Fruit fly (Drosophila melanogaster) whole organism, embryonic: ENCODE measurements around the gene CG31636.
A peak's percentile ranks its signal among the peaks of the same experiment; 100 is the strongest.

Source experiments
- Bdp1 ChIP-seq: fragments of 200-800 bp; sonication (Bioruptor generic); optimal IDR thresholded peaks from 3 replicates; lab custom pipeline; 2016; ENCODE audit warnings: missing biosample characterization, missing genetic modification characterization
- CG10274 ChIP-seq: fragments of 200-800 bp; sonication (Bioruptor generic); optimal IDR thresholded peaks from 3 replicates; lab custom pipeline; 2017; ENCODE audit warnings: missing biosample characterization, mild to moderate bottlenecking, missing genetic modification characterization
- CG15601 ChIP-seq: fragments of 200-800 bp; sonication (Bioruptor generic); optimal IDR thresholded peaks from 3 replicates; lab custom pipeline; 2019; ENCODE audit warnings: missing biosample characterization, mild to moderate bottlenecking, missing genetic modification characterization, moderate library complexity
- CG16779 ChIP-seq: fragments of 200-800 bp; sonication (Bioruptor generic); IDR thresholded peaks from 2 replicates; pipeline ENCODE4 v1.3.6; 2022; ENCODE audit warnings: missing biosample characterization, missing genetic modification characterization
- CG17802 ChIP-seq: fragments of 200-800 bp; sonication (Bioruptor generic); optimal IDR thresholded peaks from 2 replicates; lab custom pipeline; 2018; ENCODE audit warnings: missing biosample characterization, mild to moderate bottlenecking, missing genetic modification characterization, moderate library complexity
- CG7556 ChIP-seq: fragments of 200-800 bp; sonication (Bioruptor generic); optimal IDR thresholded peaks from 2 replicates; lab custom pipeline; 2017; ENCODE audit warnings: missing biosample characterization, mild to moderate bottlenecking, missing genetic modification characterization
- CG8089 ChIP-seq: fragments of 200-800 bp; sonication (Bioruptor generic); optimal IDR thresholded peaks from 3 replicates; lab custom pipeline; 2016; ENCODE audit warnings: missing biosample characterization, missing genetic modification characterization
- CG8281 ChIP-seq: fragments of 200-800 bp; sonication (Bioruptor generic); optimal IDR thresholded peaks from 2 replicates; lab custom pipeline; 2018; ENCODE audit warnings: missing biosample characterization, mild to moderate bottlenecking, missing genetic modification characterization, moderate library complexity
- CG8290 ChIP-seq, 3 experiments: fragments of 200-800 bp; sonication (Bioruptor generic); optimal IDR thresholded peaks; 2 replicates each; lab custom pipeline; 2016 to 2019; ENCODE audit warnings: missing biosample characterization in 3 of 3, missing genetic modification characterization in 3 of 3, mild to moderate bottlenecking in 2 of 3, moderate library complexity in 1 of 3
- CG8944 ChIP-seq: fragments of 200-800 bp; sonication (Bioruptor generic); optimal IDR thresholded peaks from 3 replicates; lab custom pipeline; 2016; ENCODE audit warnings: missing biosample characterization, missing genetic modification characterization
- Dip3 ChIP-seq: fragments of 200-800 bp; sonication (Bioruptor generic); optimal IDR thresholded peaks from 3 replicates; lab custom pipeline; 2016; ENCODE audit warnings: missing biosample characterization, missing genetic modification characterization
- E2f2 ChIP-seq: fragments of 200-800 bp; sonication (Bioruptor generic); IDR thresholded peaks from 2 replicates; pipeline ENCODE4 v1.3.6; 2022; ENCODE audit warnings: missing biosample characterization, missing genetic modification characterization
- HLH54F ChIP-seq: fragments of 200-800 bp; sonication (Bioruptor generic); optimal IDR thresholded peaks from 3 replicates; lab custom pipeline; 2016; ENCODE audit warnings: missing biosample characterization, missing genetic modification characterization
- HLHmδ ChIP-seq: fragments of 200-800 bp; sonication (Bioruptor generic); optimal IDR thresholded peaks from 2 replicates; lab custom pipeline; 2018; ENCODE audit warnings: missing biosample characterization, mild to moderate bottlenecking, missing genetic modification characterization, moderate library complexity
- Hmx ChIP-seq: fragments of 200-800 bp; sonication (Bioruptor generic); optimal IDR thresholded peaks from 2 replicates; lab custom pipeline; 2016; ENCODE audit warnings: missing biosample characterization, missing genetic modification characterization
- MBD-R2 ChIP-seq: fragments of 200-800 bp; sonication (Bioruptor generic); IDR thresholded peaks from 2 replicates; pipeline ENCODE4 v1.3.6; 2022; ENCODE audit warnings: missing biosample characterization, missing genetic modification characterization
- MTF-1 ChIP-seq: fragments of 200-800 bp; sonication (Bioruptor generic); optimal IDR thresholded peaks from 2 replicates; lab custom pipeline; 2018; ENCODE audit warnings: missing biosample characterization, mild to moderate bottlenecking, missing genetic modification characterization, borderline replicate concordance
- Mes4 ChIP-seq: fragments of 200-800 bp; sonication (Bioruptor generic); optimal IDR thresholded peaks from 2 replicates; lab custom pipeline; 2016; ENCODE audit warnings: missing biosample characterization, missing genetic modification characterization
- Myb ChIP-seq: fragments of 200-800 bp; sonication (Bioruptor generic); optimal IDR thresholded peaks from 2 replicates; lab custom pipeline; 2016; ENCODE audit warnings: missing biosample characterization, missing genetic modification characterization
- Oli ChIP-seq: fragments of 200-800 bp; sonication (Bioruptor generic); optimal IDR thresholded peaks from 2 replicates; lab custom pipeline; 2018; ENCODE audit warnings: missing biosample characterization, mild to moderate bottlenecking, missing genetic modification characterization, moderate library complexity
- Rfx ChIP-seq: fragments of 200-800 bp; sonication (Bioruptor generic); IDR thresholded peaks from 2 replicates; pipeline ENCODE4 v1.3.6; 2022; ENCODE audit warnings: missing biosample characterization, missing genetic modification characterization
- Sin3A ChIP-seq: fragments of >200 bp; optimal IDR thresholded peaks from 2 replicates; lab custom pipeline; 2018
- Stat92E ChIP-seq, 3 experiments: fragments of >200 bp in 2 of 3; fragments of 200-800 bp in 1 of 3; sonication (Bioruptor generic) in 1 of 3; optimal IDR thresholded peaks; 2 replicates each; lab custom pipeline; 2017 to 2019; ENCODE audit warnings: missing biosample characterization in 3 of 3, missing genetic modification characterization in 3 of 3, mild to moderate bottlenecking in 1 of 3, moderate library complexity in 1 of 3
- TFAM ChIP-seq: fragments of 200-800 bp; sonication (Bioruptor generic); optimal IDR thresholded peaks from 2 replicates; lab custom pipeline; 2017; ENCODE audit warnings: missing biosample characterization, missing genetic modification characterization, inconsistent platforms
- abd-A ChIP-seq: fragments of 200-800 bp; sonication (Bioruptor generic); optimal IDR thresholded peaks from 3 replicates; lab custom pipeline; 2019; ENCODE audit warnings: missing biosample characterization, mild to moderate bottlenecking, missing genetic modification characterization, moderate library complexity
- ap ChIP-seq: fragments of 200-800 bp; sonication (Bioruptor generic); IDR thresholded peaks from 2 replicates; pipeline ENCODE4 v1.3.6; 2022; ENCODE audit warnings: missing biosample characterization, missing genetic modification characterization
- ato ChIP-seq: fragments of 200-800 bp; sonication (Bioruptor generic); IDR thresholded peaks from 2 replicates; pipeline ENCODE4 v1.3.6; 2022; ENCODE audit warnings: missing biosample characterization, missing genetic modification characterization; ENCODE audit not compliant: partially characterized antibody
- crc ChIP-seq: fragments of 200-800 bp; sonication (Bioruptor generic); optimal IDR thresholded peaks from 2 replicates; lab custom pipeline; 2016; ENCODE audit warnings: missing biosample characterization, missing genetic modification characterization
- crol ChIP-seq: fragments of 200-800 bp; sonication (Bioruptor generic); IDR thresholded peaks from 2 replicates; pipeline ENCODE4 v1.3.6; 2022; ENCODE audit warnings: missing biosample characterization, missing genetic modification characterization
- da ChIP-seq: fragments of 200-800 bp; sonication (Bioruptor generic); optimal IDR thresholded peaks from 2 replicates; lab custom pipeline; 2016; ENCODE audit warnings: missing biosample characterization, missing genetic modification characterization
- eve ChIP-seq, 2 experiments: fragments of >200 bp; optimal IDR thresholded peaks; 2 replicates each; lab custom pipeline; 2017; ENCODE audit warnings: missing biosample characterization in 2 of 2, missing genetic modification characterization in 2 of 2
- fru ChIP-seq: fragments of >200 bp; optimal IDR thresholded peaks from 2 replicates; lab custom pipeline; 2017
- grau ChIP-seq: fragments of 200-800 bp; optimal IDR thresholded peaks from 3 replicates; lab custom pipeline; 2019; ENCODE audit warnings: missing biosample characterization, mild to moderate bottlenecking, missing genetic modification characterization, moderate library complexity
- gro ChIP-seq: fragments of 200-800 bp; sonication (Bioruptor generic); optimal IDR thresholded peaks from 2 replicates; lab custom pipeline; 2016; ENCODE audit warnings: missing biosample characterization, missing genetic modification characterization
- knrl ChIP-seq: fragments of 200-800 bp; sonication (Bioruptor generic); IDR thresholded peaks from 3 replicates; pipeline ENCODE4 v1.3.6; 2022; ENCODE audit warnings: missing biosample characterization, missing genetic modification characterization; ENCODE audit not compliant: partially characterized antibody
- lab ChIP-seq: fragments of 200-800 bp; sonication (Bioruptor generic); optimal IDR thresholded peaks from 3 replicates; lab custom pipeline; 2017; ENCODE audit warnings: missing biosample characterization, missing genetic modification characterization, mild to moderate bottlenecking, moderate library complexity, missing genetic modification reagents
- lilli ChIP-seq: fragments of 200-800 bp; sonication (Bioruptor generic); optimal IDR thresholded peaks from 3 replicates; lab custom pipeline; 2016; ENCODE audit warnings: missing biosample characterization, missing genetic modification characterization
- nau ChIP-seq: fragments of 200-800 bp; sonication (Bioruptor generic); optimal IDR thresholded peaks from 3 replicates; lab custom pipeline; 2017; ENCODE audit warnings: missing biosample characterization, mild to moderate bottlenecking, missing genetic modification characterization, missing genetic modification reagents
- pho ChIP-seq: fragments of 200-800 bp; sonication (Bioruptor generic); optimal IDR thresholded peaks from 2 replicates; lab custom pipeline; 2016; ENCODE audit warnings: missing biosample characterization, missing genetic modification characterization
- schlank ChIP-seq: fragments of 200-800 bp; sonication (Bioruptor generic); optimal IDR thresholded peaks from 2 replicates; lab custom pipeline; 2018; ENCODE audit warnings: missing biosample characterization, mild to moderate bottlenecking, missing genetic modification characterization
- sr ChIP-seq: fragments of 200-800 bp; sonication (Bioruptor generic); IDR thresholded peaks from 3 replicates; pipeline ENCODE4 v1.3.6; 2022; ENCODE audit warnings: missing biosample characterization, missing genetic modification characterization
- stwl ChIP-seq: fragments of 200-800 bp; sonication (Bioruptor generic); optimal IDR thresholded peaks from 3 replicates; lab custom pipeline; 2018; ENCODE audit warnings: missing biosample characterization, mild to moderate bottlenecking, missing genetic modification characterization, moderate library complexity
- vfl ChIP-seq: fragments of 200-800 bp; sonication (Bioruptor generic); optimal IDR thresholded peaks from 2 replicates; lab custom pipeline; 2016; ENCODE audit warnings: missing biosample characterization, missing genetic modification characterization
- zen2 ChIP-seq: fragments of 200-800 bp; sonication (Bioruptor generic); IDR thresholded peaks from 3 replicates; pipeline ENCODE4 v1.3.6; 2022; ENCODE audit warnings: missing biosample characterization, missing genetic modification characterization; ENCODE audit not compliant: partially characterized antibody

CG31636 gene

DNA sequence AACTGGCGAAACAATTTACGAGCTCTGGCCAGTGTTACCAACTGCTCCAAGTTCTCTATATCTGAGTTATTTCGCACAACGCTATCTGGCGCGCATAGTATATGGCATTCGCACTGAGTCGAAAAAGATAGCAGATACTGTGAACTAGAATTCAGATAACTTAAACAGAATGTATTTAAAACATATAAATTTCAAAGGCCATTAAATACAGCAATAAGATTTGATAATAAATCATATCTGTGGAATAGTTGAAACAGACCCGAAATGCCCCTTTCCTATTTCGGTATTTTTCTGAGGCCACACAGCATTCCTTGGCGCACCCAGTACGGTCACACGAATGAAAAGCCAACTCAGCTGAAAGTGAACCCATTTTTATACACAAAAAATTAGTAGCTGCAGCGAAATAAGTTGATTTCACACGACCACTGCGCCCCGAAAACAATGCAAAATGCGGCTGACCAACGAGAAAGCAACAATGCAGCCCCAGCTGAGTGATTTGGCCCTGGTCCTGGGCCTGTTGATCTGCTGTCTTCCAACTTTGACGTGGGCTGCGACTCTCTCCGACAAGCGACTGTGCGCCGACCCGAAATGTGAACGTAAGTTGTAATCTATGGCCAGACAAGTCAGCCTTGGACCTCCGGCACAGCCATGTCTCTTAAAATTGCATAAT is 8.7 kb downstream of the CG31636 start, which contains the start of the genes CG31635 and Tango1 (continued):
- TF ChIP-seq CG17802 (tag; lab: Kevin White, UChicago) (peak; percentile 82), sr (GFP tag; lab: Robert Waterston, UW) (no peak), CG8944 (GFP tag; lab: Kevin White, UChicago) (no peak), pho (GFP tag; lab: Kevin White, UChicago) (no peak), fru (lab: Kevin White, UChicago) (no peak), Sin3A (lab: Kevin White, UChicago) (peak; percentile 98), E2f2 (GFP tag; lab: Robert Waterston, UW) (peak; percentile 76), gro (GFP tag; lab: Kevin White, UChicago) (peak; percentile 9), da (GFP tag; lab: Kevin White, UChicago) (no peak), Mes4 (GFP tag; lab: Kevin White, UChicago) (no peak), TFAM (no peak), abd-A (tag; lab: Kevin White, UChicago) (no peak), knrl (peak; percentile 30; the same call in 1 of the 3 replicates), Myb (GFP tag; lab: Kevin White, UChicago) (peak; percentile 30), Bdp1 (no peak), schlank (tag; lab: Kevin White, UChicago) (no peak), ap (GFP tag; lab: Robert Waterston, UW) (no peak), CG8290 (GFP tag; optimal IDR thresholded peaks at IDR 0.05; lab: Kevin White, UChicago) (peak; percentile 24), CG8290 (tag; optimal IDR thresholded peaks at IDR 0.05; lab: Kevin White, UChicago) (no peak), CG8089 (GFP tag; lab: Kevin White, UChicago) (no peak), crol (GFP tag; lab: Robert Waterston, UW) (no peak), CG8281 (tag; lab: Kevin White, UChicago) (no peak), crc (GFP tag; lab: Kevin White, UChicago) (peak; percentile 10), Stat92E (GFP tag; optimal IDR thresholded peaks at IDR 0.05; lab: Kevin White, UChicago) (no peak), zen2 (no peak), lilli (GFP tag; lab: Kevin White, UChicago) (peak; percentile 14), Rfx (GFP tag; lab: Robert Waterston, UW) (no peak; the same call in 1 of the 2 replicates), CG7556 (GFP tag; lab: Kevin White, UChicago) (no peak), Dip3 (GFP tag; lab: Kevin White, UChicago) (peak; percentile 12), MBD-R2 (GFP tag; lab: Robert Waterston, UW) (peak; percentile 66), CG10274 (GFP tag; lab: Kevin White, UChicago) (no peak), vfl (GFP tag; lab: Kevin White, UChicago) (no peak), Hmx (no peak), HLH54F (GFP tag; lab: Kevin White, UChicago) (peak; percentile 36), lab (GFP tag; lab: Kevin White, UChicago) (no peak), HLHmδ (GFP tag; lab: Kevin White, UChicago) (no peak), CG16779 (GFP tag; lab: Robert Waterston, UW) (no peak), Oli (tag; lab: Kevin White, UChicago) (no peak), ato (GFP tag; lab: Robert Waterston, UW) (no peak), MTF-1 (no peak), grau (tag; lab: Kevin White, UChicago) (no peak), CG15601 (tag; lab: Kevin White, UChicago) (peak; percentile 18), nau (GFP tag; lab: Kevin White, UChicago) (no peak), stwl (tag; lab: Kevin White, UChicago) (peak; percentile 66), eve (GFP tag; optimal IDR thresholded peaks at IDR 0.05; lab: Kevin White, UChicago) (no peak)
